Fruit fly (Drosophila melanogaster): ENCODE results near the gene TrxT.

DNA sequence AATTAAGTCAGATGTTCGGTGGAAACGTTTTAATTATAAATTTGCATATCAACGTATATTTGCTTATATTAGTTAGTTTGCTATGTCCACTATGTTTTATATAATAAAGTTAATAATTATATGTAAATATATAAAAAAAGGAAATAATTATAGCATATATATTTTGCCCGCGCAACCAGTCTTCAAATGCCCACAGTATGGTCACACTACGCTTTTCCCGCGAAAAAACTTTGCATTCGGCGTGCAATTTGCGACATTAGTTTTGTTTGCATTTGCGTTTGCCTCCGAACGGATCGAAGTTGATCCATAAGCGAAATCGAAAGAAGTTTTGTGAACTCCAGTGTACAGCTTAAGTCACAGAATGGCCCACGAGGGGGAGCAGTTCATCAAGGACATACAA, 11.9 kb upstream of the TrxT start, which contains the start of gene Mcm3:
- TF ChIP-seq CTCF (optimal IDR thresholded peaks at IDR 0.05) = no peak
- TF ChIP-seq CG8478 (optimal IDR thresholded peaks at IDR 0.05) = no peak
